Fruit fly (Drosophila melanogaster) whole organism, embryonic: ENCODE data around the gene CG7841.
A peak's percentile ranks its signal among the peaks of the same experiment; 100 is the strongest.

Experiments used
- B-H2 ChIP-seq: fragments of 200-800 bp; sonication (Bioruptor generic); optimal IDR thresholded peaks from 2 replicates; lab custom pipeline; 2018; ENCODE audit warnings: missing biosample characterization, mild to moderate bottlenecking, missing genetic modification characterization
- BEAF-32 ChIP-seq: fragments of 200-800 bp; sonication (Bioruptor generic); optimal IDR thresholded peaks from 3 replicates; lab custom pipeline; 2017; ENCODE audit warnings: missing biosample characterization, missing genetic modification characterization, mild to moderate bottlenecking, moderate library complexity, missing genetic modification reagents
- Bdp1 ChIP-seq: fragments of 200-800 bp; sonication (Bioruptor generic); optimal IDR thresholded peaks from 3 replicates; lab custom pipeline; 2016; ENCODE audit warnings: missing biosample characterization, missing genetic modification characterization
- BtbVII ChIP-seq: fragments of 200-800 bp; sonication (Bioruptor generic); optimal IDR thresholded peaks from 3 replicates; lab custom pipeline; 2017; ENCODE audit warnings: missing biosample characterization, mild to moderate bottlenecking, missing genetic modification characterization
- CG11504 ChIP-seq: fragments of 200-800 bp; sonication (Bioruptor generic); optimal IDR thresholded peaks from 3 replicates; lab custom pipeline; 2019; ENCODE audit warnings: missing biosample characterization, mild to moderate bottlenecking, missing genetic modification characterization, moderate library complexity
- CG13287 ChIP-seq: fragments of 200-800 bp; sonication (Bioruptor generic); IDR thresholded peaks from 2 replicates; pipeline ENCODE4 v1.3.6; 2022; ENCODE audit warnings: missing biosample characterization, missing genetic modification characterization; ENCODE audit not compliant: partially characterized antibody
- CG13624 ChIP-seq: fragments of 200-800 bp; sonication (Bioruptor generic); optimal IDR thresholded peaks from 2 replicates; lab custom pipeline; 2016; ENCODE audit warnings: missing biosample characterization, missing genetic modification characterization
- CG14050 ChIP-seq: fragments of 200-800 bp; sonication (Bioruptor generic); IDR thresholded peaks from 3 replicates; pipeline ENCODE4 v1.3.6; 2022; ENCODE audit warnings: missing biosample characterization, missing genetic modification characterization
- CG14860 ChIP-seq: fragments of 200-800 bp; sonication (Bioruptor generic); IDR thresholded peaks from 3 replicates; pipeline ENCODE4 v1.3.6; 2022; ENCODE audit warnings: missing biosample characterization, missing genetic modification characterization; ENCODE audit not compliant: partially characterized antibody
- CG15601 ChIP-seq: fragments of 200-800 bp; sonication (Bioruptor generic); optimal IDR thresholded peaks from 3 replicates; lab custom pipeline; 2019; ENCODE audit warnings: missing biosample characterization, mild to moderate bottlenecking, missing genetic modification characterization, moderate library complexity
- CG16813 ChIP-seq: fragments of 200-800 bp; sonication (Bioruptor generic); IDR thresholded peaks from 3 replicates; pipeline ENCODE4 v1.3.6; 2022; ENCODE audit warnings: missing biosample characterization, missing genetic modification characterization; ENCODE audit not compliant: partially characterized antibody
- CG17361 ChIP-seq: fragments of 200-800 bp; sonication (Bioruptor generic); IDR thresholded peaks from 3 replicates; pipeline ENCODE4 v1.3.6; 2022; ENCODE audit warnings: missing biosample characterization, missing genetic modification characterization
- CG17829 ChIP-seq: fragments of 200-800 bp; optimal IDR thresholded peaks from 2 replicates; lab custom pipeline; 2019; ENCODE audit warnings: missing biosample characterization, mild to moderate bottlenecking, missing genetic modification characterization, moderate library complexity
- CG2120 ChIP-seq: fragments of 200-800 bp; sonication (Bioruptor generic); optimal IDR thresholded peaks from 3 replicates; lab custom pipeline; 2016; ENCODE audit warnings: missing biosample characterization, missing genetic modification characterization
- CG3995 ChIP-seq: fragments of 200-800 bp; sonication (Bioruptor generic); optimal IDR thresholded peaks from 3 replicates; lab custom pipeline; 2016; ENCODE audit warnings: missing biosample characterization, missing genetic modification characterization
- CG4820 ChIP-seq: fragments of 200-800 bp; sonication (Bioruptor generic); optimal IDR thresholded peaks from 3 replicates; lab custom pipeline; 2016; ENCODE audit warnings: missing biosample characterization, missing genetic modification characterization
- CG6272 ChIP-seq: fragments of 200-800 bp; sonication (Bioruptor generic); IDR thresholded peaks from 2 replicates; pipeline ENCODE4 v1.3.6; 2022; ENCODE audit warnings: missing biosample characterization, missing genetic modification characterization
- CG6689 ChIP-seq: fragments of 200-800 bp; sonication (Bioruptor generic); IDR thresholded peaks from 2 replicates; pipeline ENCODE4 v1.3.6; 2022; ENCODE audit warnings: missing biosample characterization, missing genetic modification characterization
- CG6765 ChIP-seq: fragments of 200-800 bp; sonication (Bioruptor generic); optimal IDR thresholded peaks from 3 replicates; lab custom pipeline; 2017; ENCODE audit warnings: missing biosample characterization, mild to moderate bottlenecking, missing genetic modification characterization
- CG7271 ChIP-seq: fragments of 200-800 bp; sonication (Bioruptor generic); optimal IDR thresholded peaks from 2 replicates; lab custom pipeline; 2018; ENCODE audit warnings: missing biosample characterization, mild to moderate bottlenecking, missing genetic modification characterization, moderate library complexity
- CG9817 ChIP-seq: fragments of 200-800 bp; sonication (Bioruptor generic); optimal IDR thresholded peaks from 2 replicates; lab custom pipeline; 2018; ENCODE audit warnings: missing biosample characterization, mild to moderate bottlenecking, missing genetic modification characterization, moderate library complexity
- CTCF ChIP-seq: fragments of 200-800 bp; sonication (Bioruptor generic); optimal IDR thresholded peaks from 2 replicates; lab custom pipeline; 2017; ENCODE audit warnings: missing biosample characterization, mild to moderate bottlenecking, missing genetic modification characterization, moderate library complexity
- CoRest ChIP-seq: fragments of 200-800 bp; sonication (Bioruptor generic); optimal IDR thresholded peaks from 3 replicates; lab custom pipeline; 2018; ENCODE audit warnings: missing biosample characterization, mild to moderate bottlenecking, missing genetic modification characterization, moderate library complexity
- Lpt ChIP-seq: fragments of >200 bp; optimal IDR thresholded peaks from 2 replicates; lab custom pipeline; 2018; ENCODE audit warnings: missing biosample characterization, missing genetic modification characterization
- Myb ChIP-seq: fragments of 200-800 bp; sonication (Bioruptor generic); optimal IDR thresholded peaks from 2 replicates; lab custom pipeline; 2016; ENCODE audit warnings: missing biosample characterization, missing genetic modification characterization
- Nf-YC ChIP-seq: fragments of 200-800 bp; optimal IDR thresholded peaks from 3 replicates; lab custom pipeline; 2019; ENCODE audit warnings: missing biosample characterization, mild to moderate bottlenecking, missing genetic modification characterization, moderate library complexity
- Oli ChIP-seq: fragments of 200-800 bp; sonication (Bioruptor generic); optimal IDR thresholded peaks from 2 replicates; lab custom pipeline; 2018; ENCODE audit warnings: missing biosample characterization, mild to moderate bottlenecking, missing genetic modification characterization, moderate library complexity
- ac ChIP-seq: fragments of 200-800 bp; sonication (Bioruptor generic); optimal IDR thresholded peaks from 3 replicates; lab custom pipeline; 2017; ENCODE audit warnings: missing biosample characterization, mild to moderate bottlenecking, missing genetic modification characterization
- ato ChIP-seq: fragments of 200-800 bp; sonication (Bioruptor generic); IDR thresholded peaks from 2 replicates; pipeline ENCODE4 v1.3.6; 2022; ENCODE audit warnings: missing biosample characterization, missing genetic modification characterization; ENCODE audit not compliant: partially characterized antibody
- da ChIP-seq: fragments of 200-800 bp; sonication (Bioruptor generic); optimal IDR thresholded peaks from 2 replicates; lab custom pipeline; 2016; ENCODE audit warnings: missing biosample characterization, missing genetic modification characterization
- dmrt99B ChIP-seq: fragments of 200-800 bp; sonication (Bioruptor generic); optimal IDR thresholded peaks from 2 replicates; lab custom pipeline; 2018; ENCODE audit warnings: missing biosample characterization, mild to moderate bottlenecking, missing genetic modification characterization, moderate library complexity
- gcm ChIP-seq: fragments of 200-800 bp; sonication (Bioruptor generic); optimal IDR thresholded peaks from 2 replicates; lab custom pipeline; 2019; ENCODE audit warnings: missing biosample characterization, mild to moderate bottlenecking, missing genetic modification characterization, moderate library complexity
- grn ChIP-seq: fragments of 200-800 bp; sonication (Bioruptor generic); optimal IDR thresholded peaks from 3 replicates; lab custom pipeline; 2017; ENCODE audit warnings: missing biosample characterization, missing genetic modification characterization
- gsb-n ChIP-seq: fragments of 200-800 bp; sonication (Bioruptor generic); optimal IDR thresholded peaks from 3 replicates; lab custom pipeline; 2018; ENCODE audit warnings: missing biosample characterization, mild to moderate bottlenecking, missing genetic modification characterization
- hkb ChIP-seq, 2 experiments: fragments of 200-800 bp in 1 of 2; fragments of >200 bp in 1 of 2; sonication (Bioruptor generic) in 1 of 2; IDR thresholded peaks in 1 of 2; optimal IDR thresholded peaks in 1 of 2; 2 replicates each; pipeline versions ENCODE4 v1.3.6 to Lab custom; 2017 to 2022; ENCODE audit warnings: missing biosample characterization in 1 of 2, missing genetic modification characterization in 1 of 2
- kni ChIP-seq: fragments of 200-800 bp; sonication (Bioruptor generic); optimal IDR thresholded peaks from 3 replicates; lab custom pipeline; 2017; ENCODE audit warnings: mild to moderate bottlenecking, missing biosample characterization, missing genetic modification reagents, missing genetic modification characterization
- odd ChIP-seq: fragments of 200-800 bp; sonication (Bioruptor generic); optimal IDR thresholded peaks from 2 replicates; lab custom pipeline; 2017; ENCODE audit warnings: missing biosample characterization, mild to moderate bottlenecking, missing genetic modification characterization
- otp ChIP-seq: fragments of 200-800 bp; sonication (Bioruptor generic); IDR thresholded peaks from 3 replicates; pipeline ENCODE4, ENCODE4 v1.3.6; 2022; ENCODE audit warnings: missing biosample characterization, missing genetic modification characterization
- pho ChIP-seq: fragments of 200-800 bp; sonication (Bioruptor generic); optimal IDR thresholded peaks from 2 replicates; lab custom pipeline; 2016; ENCODE audit warnings: missing biosample characterization, missing genetic modification characterization
- phol ChIP-seq: fragments of 200-800 bp; sonication (Bioruptor generic); optimal IDR thresholded peaks from 3 replicates; lab custom pipeline; 2018; ENCODE audit warnings: missing biosample characterization, mild to moderate bottlenecking, missing genetic modification characterization, moderate library complexity
- pnt ChIP-seq: fragments of 200-800 bp; sonication (Bioruptor generic); optimal IDR thresholded peaks from 3 replicates; lab custom pipeline; 2016; ENCODE audit warnings: missing biosample characterization, missing genetic modification characterization
- sc ChIP-seq, 3 experiments: fragments of >200 bp in 2 of 3; fragments of 200-800 bp in 1 of 3; sonication (Bioruptor generic) in 1 of 3; optimal IDR thresholded peaks; 2 replicates in 2 of 3; 3 replicates in 1 of 3; lab custom pipeline; 2017; ENCODE audit warnings: mild to moderate bottlenecking in 1 of 3, missing biosample characterization in 1 of 3, missing genetic modification characterization in 1 of 3, missing genetic modification reagents in 1 of 3
- slbo ChIP-seq: fragments of 200-800 bp; sonication (Bioruptor generic); IDR thresholded peaks from 2 replicates; pipeline ENCODE4 v1.3.6; 2022; ENCODE audit warnings: missing biosample characterization, missing genetic modification characterization
- tll ChIP-seq, 2 experiments: fragments of 200-800 bp in 1 of 2; fragments of >200 bp in 1 of 2; sonication (Bioruptor generic) in 1 of 2; optimal IDR thresholded peaks; 2 replicates each; lab custom pipeline; 2017 to 2019; ENCODE audit warnings: missing biosample characterization in 2 of 2, missing genetic modification characterization in 2 of 2, mild to moderate bottlenecking in 1 of 2, moderate library complexity in 1 of 2
- toy ChIP-seq: fragments of 200-800 bp; sonication (Bioruptor generic); IDR thresholded peaks from 2 replicates; pipeline ENCODE4 v1.3.6; 2022; ENCODE audit warnings: missing biosample characterization, missing genetic modification characterization
- twi ChIP-seq: fragments of 200-800 bp; optimal IDR thresholded peaks from 2 replicates; lab custom pipeline; 2019; ENCODE audit warnings: missing biosample characterization, mild to moderate bottlenecking, missing genetic modification characterization, moderate library complexity
- unpg ChIP-seq: fragments of 200-800 bp; sonication (Bioruptor generic); optimal IDR thresholded peaks from 3 replicates; lab custom pipeline; 2018; ENCODE audit warnings: missing biosample characterization, mild to moderate bottlenecking, missing genetic modification characterization, moderate library complexity
- wdn ChIP-seq: fragments of 200-800 bp; sonication (Bioruptor generic); IDR thresholded peaks from 2 replicates; pipeline ENCODE4 v1.3.6; 2022; ENCODE audit warnings: missing biosample characterization, missing genetic modification characterization
- yki ChIP-seq: fragments of >200 bp; optimal IDR thresholded peaks from 3 replicates; lab custom pipeline; 2018

Gene CG7841

DNA sequence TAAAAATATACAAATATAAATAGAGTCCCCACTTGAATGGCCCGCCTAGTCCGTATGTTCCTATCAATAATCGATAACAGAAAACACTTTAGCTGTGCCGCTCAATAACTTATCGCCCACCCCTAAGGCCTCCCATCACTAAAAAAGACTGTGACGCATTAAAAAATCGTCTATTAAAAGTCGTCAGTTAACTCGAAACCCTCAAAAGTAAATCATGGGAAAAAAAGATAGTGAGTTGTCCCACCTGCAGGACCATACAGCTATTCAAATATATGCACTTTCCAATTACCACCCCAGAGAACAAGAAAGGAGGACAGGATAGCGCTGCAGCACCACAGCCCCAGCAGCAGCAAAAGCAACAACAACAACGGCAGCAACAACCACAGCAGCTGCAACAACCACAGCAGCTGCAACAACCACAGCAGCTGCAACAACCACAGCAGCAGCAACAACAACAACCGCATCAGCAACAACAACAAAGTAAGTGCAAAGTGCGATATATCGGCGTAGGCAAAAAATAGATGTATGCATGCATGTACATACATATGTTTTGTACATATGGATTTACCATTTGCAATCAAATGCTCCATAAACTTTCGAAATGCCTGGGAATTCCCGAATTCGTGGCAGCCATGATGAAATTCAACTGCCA lies 46.1 kb upstream of the CG7841 start, which contains the start of gene AGO2 (continued):
- TF ChIP-seq sc (optimal IDR thresholded peaks at IDR 0.05; lab: Kevin White, UChicago) (no peak), sc (GFP tag; optimal IDR thresholded peaks at IDR 0.05; lab: Kevin White, UChicago) (no peak), BtbVII (GFP tag; lab: Kevin White, UChicago) (peak; percentile 9), CG15601 (peak; percentile 17), wdn (GFP tag; lab: Robert Waterston, UW) (no peak), phol (tag; lab: Kevin White, UChicago) (peak; percentile 90), odd (GFP tag; lab: Kevin White, UChicago) (peak; percentile 20), slbo (GFP tag; lab: Robert Waterston, UW) (no peak), CG2120 (peak; percentile 11), CG16813 (peak; percentile 68; the same call in 2 of the 3 replicates), Lpt (GFP tag; lab: Kevin White, UChicago) (no peak), da (peak; percentile 62), CG7271 (tag; lab: Kevin White, UChicago) (peak; percentile 48), CG13287 (GFP tag; lab: Robert Waterston, UW) (peak; percentile 80), toy (no peak), gcm (GFP tag; lab: Kevin White, UChicago) (no peak), Oli (tag; lab: Kevin White, UChicago) (no peak), yki (lab: Kevin White, UChicago) (no peak), CG14050 (GFP tag; lab: Robert Waterston, UW) (no peak), kni (GFP tag; lab: Kevin White, UChicago) (peak; percentile 61), Bdp1 (GFP tag; lab: Kevin White, UChicago) (no peak), B-H2 (no peak), CG17361 (GFP tag; lab: Robert Waterston, UW) (peak; percentile 32; the same call in 1 of the 3 replicates), hkb (optimal IDR thresholded peaks at IDR 0.05; lab: Kevin White, UChicago) (no peak), hkb (GFP tag; IDR thresholded peaks at IDR 0.05; lab: Robert Waterston, UW) (no peak), CG17829 (tag; lab: Kevin White, UChicago) (peak; percentile 62), CTCF (GFP tag; lab: Kevin White, UChicago) (peak; percentile 61), CG13624 (GFP tag; lab: Kevin White, UChicago) (peak; percentile 92), CG9817 (tag; lab: Kevin White, UChicago) (no peak), pnt (GFP tag; lab: Kevin White, UChicago) (no peak), ato (GFP tag; lab: Robert Waterston, UW) (peak; percentile 62), Myb (GFP tag; lab: Kevin White, UChicago) (peak; percentile 26), tll (GFP tag; optimal IDR thresholded peaks at IDR 0.05; lab: Kevin White, UChicago) (no peak), ac (GFP tag; lab: Kevin White, UChicago) (peak; percentile 55), dmrt99B (no peak), unpg (GFP tag; lab: Kevin White, UChicago) (peak; percentile 6), pho (GFP tag; lab: Kevin White, UChicago) (peak; percentile 10), CG6272 (GFP tag; lab: Robert Waterston, UW) (no peak), CG11504 (tag; lab: Kevin White, UChicago) (peak; percentile 76), otp (no peak), BEAF-32 (GFP tag; lab: Kevin White, UChicago) (peak; percentile 69), Nf-YC (tag; lab: Kevin White, UChicago) (peak; percentile 19), gsb-n (tag; lab: Kevin White, UChicago) (no peak), CG6765 (GFP tag; lab: Kevin White, UChicago) (peak; percentile 24), twi (peak; percentile 53), CG3995 (no peak), CG4820 (GFP tag; lab: Kevin White, UChicago) (no peak), CoRest (tag; lab: Kevin White, UChicago) (peak; percentile 23), CG14860 (GFP tag; lab: Robert Waterston, UW) (peak; percentile 59; the same call in 2 of the 3 replicates), grn (GFP tag; lab: Kevin White, UChicago) (no peak), CG6689 (GFP tag; lab: Robert Waterston, UW) (0 out of 2 replicates have a peak, but pooled peaks have one; percentile 28)
